Worm (Caenorhabditis elegans) whole organism, mixed stage, embryonic: Measurements from ENCODE around the gene srx-50.

Experiments used
- ces-1 ChIP-seq: fragments of 150-350 bp; optimal IDR thresholded peaks from 2 replicates; lab custom pipeline; 2014; ENCODE audit warnings: missing biosample characterization, missing genetic modification reagents, missing genetic modification characterization
- elt-1 ChIP-seq: sonication (generic microtip); optimal IDR thresholded peaks from 2 replicates; lab custom pipeline; 2017; ENCODE audit warnings: missing genetic modification characterization, mild to moderate bottlenecking, missing compliant biosample characterization, antibody characterized with exemption, moderate library complexity, borderline replicate concordance; ENCODE audit not compliant: insufficient read depth
- lsy-2 ChIP-seq: fragments of 150-350 bp; optimal IDR thresholded peaks from 2 replicates; lab custom pipeline; 2014; ENCODE audit warnings: missing biosample characterization, missing genetic modification characterization
- mab-5 ChIP-seq: fragments of 150-350 bp; optimal IDR thresholded peaks from 2 replicates; lab custom pipeline; 2014; ENCODE audit warnings: missing biosample characterization, missing genetic modification characterization
- mep-1 ChIP-seq: fragments of 150-350 bp; optimal IDR thresholded peaks from 2 replicates; lab custom pipeline; 2017; ENCODE audit warnings: missing biosample characterization, missing genetic modification reagents, missing genetic modification characterization, inconsistent platforms
- nhr-12 ChIP-seq: fragments of 150-350 bp; optimal IDR thresholded peaks from 2 replicates; lab custom pipeline; 2014; ENCODE audit warnings: missing biosample characterization, missing genetic modification characterization
- nhr-237 ChIP-seq: fragments of 150-350 bp; optimal IDR thresholded peaks from 2 replicates; lab custom pipeline; 2014; ENCODE audit warnings: missing biosample characterization, missing genetic modification characterization
- pha-4 ChIP-seq: fragments of 150-350 bp; optimal IDR thresholded peaks from 2 replicates; lab custom pipeline; 2018; ENCODE audit warnings: missing biosample characterization, missing genetic modification reagents, missing genetic modification characterization
- snpc-4 ChIP-seq: fragments of 150-350 bp; optimal IDR thresholded peaks from 2 replicates; lab custom pipeline; 2014; ENCODE audit warnings: missing biosample characterization, missing genetic modification characterization
- tbx-8 ChIP-seq: fragments of 200-800 bp; sonication (Bioruptor generic); optimal IDR thresholded peaks from 2 replicates; lab custom pipeline; 2018; ENCODE audit warnings: mild to moderate bottlenecking, missing genetic modification characterization, moderate library complexity, missing compliant biosample characterization
- unc-39 ChIP-seq: fragments of 150-350 bp; optimal IDR thresholded peaks from 2 replicates; lab custom pipeline; 2014; ENCODE audit warnings: missing biosample characterization, missing genetic modification characterization
- unc-62 ChIP-seq: fragments of 150-350 bp; optimal IDR thresholded peaks from 2 replicates; lab custom pipeline; 2014; ENCODE audit warnings: missing biosample characterization, missing genetic modification reagents, missing genetic modification characterization

- TF ChIP-seq mab-5 (no peak), nhr-237 (tag; lab: Kevin White, UChicago) (no peak), tbx-8 (GFP tag; lab: Kevin White, UChicago) (no peak), unc-39 (tag; lab: Kevin White, UChicago) (no peak), nhr-12 (tag; lab: Kevin White, UChicago) (no peak), unc-62 (GFP tag; lab: Kevin White, UChicago) (no peak), snpc-4 (tag; lab: Kevin White, UChicago) (no peak), mep-1 (tag; lab: Kevin White, UChicago) (no peak), ces-1 (GFP tag; lab: Kevin White, UChicago) (no peak), lsy-2 (tag; lab: Kevin White, UChicago) (no peak), pha-4 (no peak), elt-1 (no peak)
Measured at ce11 chrIV:7097450-7097849, 39.7 kb downstream of the srx-50 start.
